Worm (Caenorhabditis elegans) whole organism, young adult: ENCODE data around the gene tdc-1.

Experiments used
- B0035.1 ChIP-seq: sonication (generic microtip); optimal IDR thresholded peaks from 2 replicates; lab custom pipeline; 2016; ENCODE audit warnings: missing genetic modification characterization, mild to moderate bottlenecking, missing compliant biosample characterization, missing genotype, missing genetic modification reagents
- B0261.1 ChIP-seq: sonication (generic microtip); optimal IDR thresholded peaks from 2 replicates; lab custom pipeline; 2016; ENCODE audit warnings: mild to moderate bottlenecking, missing genetic modification characterization, moderate library complexity, missing compliant biosample characterization
- C06A6.2 ChIP-seq: fragments of 200-800 bp; sonication (Bioruptor generic); conservative IDR thresholded peaks from 2 replicates; pipeline ENCODE4 v1.3.6; 2022; ENCODE audit warnings: missing genetic modification characterization, missing compliant biosample characterization
- F33H1.4 ChIP-seq: fragments of 200-800 bp; sonication (Bioruptor generic); IDR thresholded peaks from 2 replicates; pipeline ENCODE4 v1.3.6; 2022; ENCODE audit warnings: missing genetic modification reagents, missing genetic modification characterization, missing compliant biosample characterization
- F39B2.1 ChIP-seq: fragments of 200-800 bp; sonication (Bioruptor generic); IDR thresholded peaks from 2 replicates; pipeline ENCODE4 v1.3.6; 2022; ENCODE audit warnings: missing genetic modification reagents, missing genetic modification characterization, missing compliant biosample characterization
- F49E8.2 ChIP-seq: sonication (generic microtip); optimal IDR thresholded peaks from 3 replicates; lab custom pipeline; 2017; ENCODE audit warnings: missing genetic modification characterization, mild to moderate bottlenecking, missing compliant biosample characterization, antibody characterized with exemption, moderate library complexity; ENCODE audit not compliant: insufficient read depth
- F55B11.4 ChIP-seq: sonication (generic microtip); optimal IDR thresholded peaks from 2 replicates; lab custom pipeline; 2016; ENCODE audit warnings: missing compliant biosample characterization, missing genetic modification characterization, borderline replicate concordance; ENCODE audit not compliant: insufficient read depth
- K11D2.4 ChIP-seq: fragments of 200-800 bp; sonication (Bioruptor generic); IDR thresholded peaks from 2 replicates; pipeline ENCODE4 v1.3.6; 2022; ENCODE audit warnings: missing genetic modification reagents, missing genetic modification characterization, missing compliant biosample characterization
- Y95B8A.8 ChIP-seq: fragments of 200-800 bp; sonication (Bioruptor generic); IDR thresholded peaks from 2 replicates; pipeline ENCODE4 v1.3.6; 2022; ENCODE audit warnings: missing genetic modification reagents, missing genetic modification characterization, missing compliant biosample characterization
- akir-1 ChIP-seq: fragments of 200-800 bp; sonication (Bioruptor generic); optimal IDR thresholded peaks from 2 replicates; lab custom pipeline; 2018; ENCODE audit warnings: mild to moderate bottlenecking, missing genetic modification characterization, moderate library complexity, missing compliant biosample characterization
- aptf-2 ChIP-seq: fragments of 200-800 bp; sonication (Bioruptor generic); conservative IDR thresholded peaks from 2 replicates; pipeline ENCODE4 v1.3.6; 2022; ENCODE audit warnings: missing genetic modification reagents, missing genetic modification characterization, missing compliant biosample characterization
- attf-5 ChIP-seq: fragments of 200-800 bp; sonication (Bioruptor generic); optimal IDR thresholded peaks from 2 replicates; lab custom pipeline; 2018; ENCODE audit warnings: mild to moderate bottlenecking, missing genetic modification characterization, missing compliant biosample characterization
- bed-1 ChIP-seq: fragments of 200-800 bp; sonication (Bioruptor generic); IDR thresholded peaks from 2 replicates; pipeline ENCODE4 v1.3.6; 2022; ENCODE audit warnings: missing genetic modification reagents, missing genetic modification characterization, missing compliant biosample characterization
- ceh-27 ChIP-seq: fragments of 200-800 bp; sonication (Bioruptor generic); optimal IDR thresholded peaks from 2 replicates; lab custom pipeline; 2018; ENCODE audit warnings: mild to moderate bottlenecking, missing genetic modification characterization, moderate library complexity, missing compliant biosample characterization
- ceh-58 ChIP-seq: fragments of 200-800 bp; sonication (Bioruptor generic); IDR thresholded peaks from 2 replicates; pipeline ENCODE4 v1.3.6; 2022; ENCODE audit warnings: missing genetic modification characterization, missing compliant biosample characterization
- die-1 ChIP-seq: sonication (generic microtip); optimal IDR thresholded peaks from 2 replicates; lab custom pipeline; 2016; ENCODE audit warnings: missing genotype, mild to moderate bottlenecking, missing genetic modification characterization, missing compliant biosample characterization
- ekl-4 ChIP-seq: fragments of 200-800 bp; sonication (Bioruptor generic); IDR thresholded peaks from 2 replicates; pipeline ENCODE4 v1.3.6; 2022; ENCODE audit warnings: missing genetic modification reagents, missing genetic modification characterization, missing compliant biosample characterization
- gei-17 ChIP-seq: fragments of 200-800 bp; sonication (Bioruptor generic); optimal IDR thresholded peaks from 2 replicates; lab custom pipeline; 2018; ENCODE audit warnings: mild to moderate bottlenecking, missing genetic modification characterization, missing compliant biosample characterization
- him-1 ChIP-seq: sonication (generic microtip); optimal IDR thresholded peaks from 2 replicates; lab custom pipeline; 2016; ENCODE audit warnings: missing genotype, missing genetic modification reagents, missing genetic modification characterization, missing compliant biosample characterization
- hlh-26 ChIP-seq: fragments of 200-800 bp; sonication (Bioruptor generic); conservative IDR thresholded peaks from 2 replicates; pipeline ENCODE4 v1.3.6; 2022; ENCODE audit warnings: missing genetic modification reagents, missing genetic modification characterization, missing compliant biosample characterization
- hmg-20 ChIP-seq: fragments of 200-800 bp; sonication (Bioruptor generic); IDR thresholded peaks from 2 replicates; pipeline ENCODE4 v1.3.6; 2022; ENCODE audit warnings: missing genetic modification reagents, missing genetic modification characterization, missing compliant biosample characterization
- hrde-1 ChIP-seq: sonication (generic microtip); optimal IDR thresholded peaks from 2 replicates; lab custom pipeline; 2016; ENCODE audit warnings: missing genetic modification characterization, mild to moderate bottlenecking, missing compliant biosample characterization, moderate library complexity, missing genotype, missing genetic modification reagents, borderline replicate concordance
- hsf-1 ChIP-seq: fragments of 200-800 bp; sonication (Bioruptor generic); IDR thresholded peaks from 2 replicates; pipeline ENCODE4 v1.3.6; 2022; ENCODE audit warnings: missing genetic modification reagents, missing genetic modification characterization, missing compliant biosample characterization
- let-526 ChIP-seq: fragments of 200-800 bp; sonication (Bioruptor generic); IDR thresholded peaks from 2 replicates; pipeline ENCODE4 v1.3.6; 2022; ENCODE audit warnings: missing genetic modification reagents, missing genetic modification characterization, missing compliant biosample characterization
- lin-26 ChIP-seq: fragments of 200-800 bp; sonication (Bioruptor generic); IDR thresholded peaks from 2 replicates; pipeline ENCODE4 v1.3.6; 2022; ENCODE audit warnings: missing genetic modification reagents, missing genetic modification characterization, missing compliant biosample characterization
- lin-54 ChIP-seq: fragments of 200-800 bp; sonication (Bioruptor generic); optimal IDR thresholded peaks from 2 replicates; lab custom pipeline; 2018; ENCODE audit warnings: mild to moderate bottlenecking, missing genetic modification characterization, missing compliant biosample characterization
- lir-1 ChIP-seq: fragments of 200-800 bp; sonication (Bioruptor generic); conservative IDR thresholded peaks from 2 replicates; pipeline ENCODE4 v1.3.6; 2022; ENCODE audit warnings: missing genetic modification reagents, missing genetic modification characterization, missing compliant biosample characterization
- lsl-1 ChIP-seq: fragments of 200-800 bp; sonication (Bioruptor generic); optimal IDR thresholded peaks from 2 replicates; lab custom pipeline; 2018; ENCODE audit warnings: mild to moderate bottlenecking, missing genetic modification characterization, moderate library complexity, missing compliant biosample characterization
- madf-10 ChIP-seq: sonication (generic microtip); optimal IDR thresholded peaks from 2 replicates; lab custom pipeline; 2016; ENCODE audit warnings: mild to moderate bottlenecking, missing genetic modification characterization, missing compliant biosample characterization
- mcd-1 ChIP-seq: fragments of 200-800 bp; sonication (Bioruptor generic); IDR thresholded peaks from 2 replicates; pipeline ENCODE4 v1.3.6; 2022; ENCODE audit warnings: missing genetic modification reagents, missing genetic modification characterization, missing compliant biosample characterization
- nfya-1 ChIP-seq: sonication (generic microtip); optimal IDR thresholded peaks from 2 replicates; lab custom pipeline; 2017; ENCODE audit warnings: antibody characterized with exemption, missing compliant biosample characterization, missing genetic modification characterization, borderline replicate concordance; ENCODE audit not compliant: insufficient read depth
- nfyb-1 ChIP-seq: fragments of 200-800 bp; sonication (Bioruptor generic); IDR thresholded peaks from 2 replicates; pipeline ENCODE4 v1.3.6; 2022; ENCODE audit warnings: missing genetic modification reagents, missing genetic modification characterization, missing compliant biosample characterization
- nhr-120 ChIP-seq: fragments of 200-800 bp; sonication (Bioruptor generic); IDR thresholded peaks from 2 replicates; pipeline ENCODE4 v1.3.6; 2022; ENCODE audit warnings: missing genetic modification characterization, missing compliant biosample characterization
- rcor-1 ChIP-seq: fragments of 200-800 bp; sonication (Bioruptor generic); IDR thresholded peaks from 2 replicates; pipeline ENCODE4 v1.3.6; 2022; ENCODE audit warnings: missing genetic modification reagents, missing genetic modification characterization, missing compliant biosample characterization
- rec-8 ChIP-seq, 2 experiments: sonication (generic microtip); optimal IDR thresholded peaks; 2 replicates each; lab custom pipeline; 2016; ENCODE audit warnings: mild to moderate bottlenecking in 2 of 2, missing genetic modification characterization in 2 of 2, missing genetic modification reagents in 2 of 2, missing genotype in 2 of 2, missing biosample characterization in 1 of 2, missing compliant biosample characterization in 1 of 2, moderate library complexity in 1 of 2
- rpc-1 ChIP-seq, 2 experiments: fragments of 150-350 bp in 1 of 2; sonication (generic microtip) in 1 of 2; optimal IDR thresholded peaks; 2 replicates each; lab custom pipeline; 2014 to 2018; ENCODE audit warnings: missing biosample characterization in 1 of 2, missing genetic modification characterization in 1 of 2, missing genetic modification reagents in 1 of 2, missing genotype in 1 of 2
- sdz-38 ChIP-seq: sonication (generic microtip); optimal IDR thresholded peaks from 2 replicates; lab custom pipeline; 2016; ENCODE audit warnings: missing genotype, missing genetic modification characterization, missing compliant biosample characterization
- snpc-1.1 ChIP-seq: sonication (generic microtip); optimal IDR thresholded peaks from 2 replicates; lab custom pipeline; 2017; ENCODE audit warnings: missing genetic modification characterization, mild to moderate bottlenecking, missing compliant biosample characterization, antibody characterized with exemption, moderate library complexity, missing genotype, missing genetic modification reagents; ENCODE audit not compliant: insufficient read depth
- snpc-3.4 ChIP-seq: sonication (generic microtip); optimal IDR thresholded peaks from 2 replicates; lab custom pipeline; 2017; ENCODE audit warnings: missing genetic modification characterization, mild to moderate bottlenecking, missing compliant biosample characterization, antibody characterized with exemption, moderate library complexity, missing genotype, missing genetic modification reagents
- tlf-1 ChIP-seq: fragments of 200-800 bp; sonication (Bioruptor generic); optimal IDR thresholded peaks from 2 replicates; lab custom pipeline; 2018; ENCODE audit warnings: mild to moderate bottlenecking, missing genetic modification characterization, missing compliant biosample characterization
- unc-62 ChIP-seq: fragments of 150-350 bp; optimal IDR thresholded peaks from 2 replicates; lab custom pipeline; 2014; ENCODE audit warnings: missing biosample characterization, missing genetic modification reagents, missing genetic modification characterization
- xnd-1 ChIP-seq: sonication (generic microtip); optimal IDR thresholded peaks from 2 replicates; lab custom pipeline; 2016; ENCODE audit warnings: missing genotype, missing genetic modification reagents, missing genetic modification characterization, missing compliant biosample characterization
- ztf-22 ChIP-seq: fragments of 200-800 bp; sonication (Bioruptor generic); optimal IDR thresholded peaks from 2 replicates; lab custom pipeline; 2018; ENCODE audit warnings: mild to moderate bottlenecking, missing genetic modification characterization, moderate library complexity, missing compliant biosample characterization
- ztf-28 ChIP-seq: fragments of 200-800 bp; sonication (Bioruptor generic); IDR thresholded peaks from 2 replicates; pipeline ENCODE4 v1.3.6; 2022; ENCODE audit warnings: missing genetic modification reagents, missing genetic modification characterization, missing compliant biosample characterization
- ztf-3 ChIP-seq: fragments of 200-800 bp; sonication (Bioruptor generic); optimal IDR thresholded peaks from 2 replicates; lab custom pipeline; 2018; ENCODE audit warnings: mild to moderate bottlenecking, missing genetic modification characterization, missing compliant biosample characterization

tdc-1 gene

ce11 chrII:8269351-8269750 is 1.0 kb upstream of the tdc-1 start, which contains the start of gene K01C8.2:
TSS of gene K01C8.2 (minus strand) at chrII:8269451.
- no peak for TF ChIP-seq nfyb-1
- TF ChIP-seq ekl-4 (GFP tag; lab: Robert Waterston, UW) = no peak
- TF ChIP-seq F55B11.4 (tag; lab: Kevin White, UChicago) = no peak
- no peak for TF ChIP-seq hlh-26

DNA sequence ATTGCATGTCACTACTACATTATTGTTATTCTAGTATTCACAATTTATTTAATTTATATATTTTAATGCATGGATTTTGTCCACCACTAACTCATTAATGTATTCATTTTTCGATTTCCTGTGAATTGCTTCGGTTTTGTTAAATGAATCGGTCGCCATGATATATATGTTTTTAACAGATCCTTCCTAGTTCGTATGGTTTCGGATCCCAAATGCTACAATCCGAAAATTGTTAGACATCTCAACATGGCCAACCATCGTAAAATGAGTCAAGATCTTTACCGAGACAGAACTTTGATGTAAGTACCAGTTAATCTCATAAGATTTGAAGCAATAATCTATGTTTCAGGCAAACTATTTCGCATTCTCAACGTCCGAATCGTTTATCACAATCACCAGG is 2.7 kb downstream of the tdc-1 start:
- TF ChIP-seq sdz-38 (tag; lab: Kevin White, UChicago) (no peak), nfyb-1 (no peak), F33H1.4 (GFP tag; lab: Robert Waterston, UW) (peak; percentile 42), lin-26 (no peak), rcor-1 (peak; percentile 20; the same call in 1 of the 2 replicates), lsl-1 (GFP tag; lab: Kevin White, UChicago) (no peak), attf-5 (GFP tag; lab: Kevin White, UChicago) (no peak), mcd-1 (GFP tag; lab: Robert Waterston, UW) (no peak), rpc-1 (optimal IDR thresholded peaks at IDR 0.05; lab: Kevin White, UChicago) (no peak), rpc-1 (tag; optimal IDR thresholded peaks at IDR 0.05; lab: Kevin White, UChicago) (no peak), gei-17 (GFP tag; lab: Kevin White, UChicago) (no peak), snpc-1.1 (tag; lab: Kevin White, UChicago) (no peak), bed-1 (GFP tag; lab: Robert Waterston, UW) (no peak), die-1 (no peak), snpc-3.4 (no peak), ztf-22 (GFP tag; lab: Kevin White, UChicago) (no peak), hmg-20 (GFP tag; lab: Robert Waterston, UW) (no peak), nfya-1 (tag; lab: Kevin White, UChicago) (no peak), ztf-28 (no peak), let-526 (GFP tag; lab: Robert Waterston, UW) (no peak), lir-1 (GFP tag; lab: Robert Waterston, UW) (no peak), hrde-1 (tag; lab: Kevin White, UChicago) (peak; percentile 29), tlf-1 (GFP tag; lab: Kevin White, UChicago) (peak; percentile 47), akir-1 (GFP tag; lab: Kevin White, UChicago) (no peak), unc-62 (GFP tag; lab: Kevin White, UChicago) (no peak), ceh-27 (GFP tag; lab: Kevin White, UChicago) (no peak), rec-8 (tag; optimal IDR thresholded peaks at IDR 0.05; lab: Kevin White, UChicago) (no peak), B0261.1 (tag; lab: Kevin White, UChicago) (no peak), F39B2.1 (GFP tag; lab: Robert Waterston, UW) (no peak), nhr-120 (GFP tag; lab: Robert Waterston, UW) (no peak), F49E8.2 (tag; lab: Kevin White, UChicago) (peak; percentile 64), K11D2.4 (GFP tag; lab: Robert Waterston, UW) (no peak), xnd-1 (peak; percentile 44), him-1 (tag; lab: Kevin White, UChicago) (peak; percentile 20), hsf-1 (GFP tag; lab: Robert Waterston, UW) (no peak; the same call in 1 of the 2 replicates), Y95B8A.8 (GFP tag; lab: Robert Waterston, UW) (no peak), aptf-2 (GFP tag; lab: Robert Waterston, UW) (no peak), ztf-3 (no peak), B0035.1 (tag; lab: Kevin White, UChicago) (no peak), ceh-58 (GFP tag; lab: Robert Waterston, UW) (no peak), C06A6.2 (GFP tag; lab: Robert Waterston, UW) (no peak), madf-10 (no peak), lin-54 (GFP tag; lab: Kevin White, UChicago) (peak; percentile 13), ekl-4 (GFP tag; lab: Robert Waterston, UW) (peak; percentile 65)
